Fruit fly (Drosophila melanogaster): Measurements from ENCODE around the gene Dtd.

dm6 chr3R:11431395-11431977, 1.6 kb downstream of the Dtd start, which contains the start of the genes RpL24-like and CG5276:
- TF ChIP-seq CG6792 (GFP tag; optimal IDR thresholded peaks at IDR 0.05) (no peak), OdsH (GFP tag; optimal IDR thresholded peaks at IDR 0.05) (no peak), CG32006 (GFP tag; optimal IDR thresholded peaks at IDR 0.05) (no peak), Gug (GFP tag; IDR thresholded peaks at IDR 0.05) (no peak), svp (GFP tag) (no peak), Eip78C (GFP tag) (no peak), CG11294 (GFP tag; IDR thresholded peaks at IDR 0.05) (no peak)
